Worm (Caenorhabditis elegans) whole organism, late embryonic: ENCODE data around the gene K05F1.6.

Experiments used
- C08G9.2 ChIP-seq: sonication (generic microtip); optimal IDR thresholded peaks from 2 replicates; lab custom pipeline; 2016; ENCODE audit warnings: mild to moderate bottlenecking, missing genetic modification characterization, moderate library complexity, missing compliant biosample characterization
- F13H6.1 ChIP-seq: sonication (generic microtip); optimal IDR thresholded peaks from 2 replicates; lab custom pipeline; 2016; ENCODE audit warnings: missing genetic modification characterization, missing compliant biosample characterization
- K02D7.2 ChIP-seq: sonication (generic microtip); optimal IDR thresholded peaks from 2 replicates; lab custom pipeline; 2017; ENCODE audit warnings: mild to moderate bottlenecking, missing genetic modification characterization, missing compliant biosample characterization
- K09A11.1 ChIP-seq: sonication (generic microtip); optimal IDR thresholded peaks from 2 replicates; lab custom pipeline; 2017; ENCODE audit warnings: antibody characterized with exemption, mild to moderate bottlenecking, missing genetic modification characterization, missing compliant biosample characterization; ENCODE audit not compliant: insufficient read depth
- T23F11.4 ChIP-seq: fragments of 200-800 bp; sonication (Bioruptor generic); optimal IDR thresholded peaks from 2 replicates; lab custom pipeline; 2018; ENCODE audit warnings: mild to moderate bottlenecking, missing genetic modification characterization, missing compliant biosample characterization
- Y22D7AL.16 ChIP-seq: sonication (generic microtip); optimal IDR thresholded peaks from 2 replicates; lab custom pipeline; 2016; ENCODE audit warnings: missing genetic modification characterization, missing compliant biosample characterization
- ahr-1 ChIP-seq: sonication (generic microtip); optimal IDR thresholded peaks from 2 replicates; lab custom pipeline; 2016; ENCODE audit warnings: missing genetic modification characterization, missing compliant biosample characterization
- ama-1 ChIP-seq: fragments of 150-350 bp; optimal IDR thresholded peaks from 2 replicates; lab custom pipeline; 2014
- ceh-18 ChIP-seq: sonication (generic microtip); optimal IDR thresholded peaks from 2 replicates; lab custom pipeline; 2016; ENCODE audit warnings: missing genetic modification characterization, missing compliant biosample characterization
- ceh-19 ChIP-seq: fragments of 200-800 bp; sonication (Bioruptor generic); optimal IDR thresholded peaks from 2 replicates; lab custom pipeline; 2018; ENCODE audit warnings: mild to moderate bottlenecking, missing genetic modification characterization, missing compliant biosample characterization
- ceh-2 ChIP-seq: sonication (generic microtip); optimal IDR thresholded peaks from 2 replicates; lab custom pipeline; 2016; ENCODE audit warnings: missing genotype, missing genetic modification characterization, missing compliant biosample characterization
- ceh-24 ChIP-seq: sonication (generic microtip); optimal IDR thresholded peaks from 2 replicates; lab custom pipeline; 2016; ENCODE audit warnings: mild to moderate bottlenecking, missing genetic modification characterization, missing compliant biosample characterization
- ceh-30 ChIP-seq: fragments of 150-350 bp; optimal IDR thresholded peaks from 2 replicates; lab custom pipeline; 2014; ENCODE audit warnings: missing biosample characterization, missing genetic modification characterization
- ceh-31 ChIP-seq: sonication (generic microtip); optimal IDR thresholded peaks from 2 replicates; lab custom pipeline; 2016; ENCODE audit warnings: missing genetic modification characterization, missing compliant biosample characterization
- ceh-34 ChIP-seq: sonication (generic microtip); optimal IDR thresholded peaks from 2 replicates; lab custom pipeline; 2016; ENCODE audit warnings: mild to moderate bottlenecking, missing genetic modification characterization, missing compliant biosample characterization
- ceh-6 ChIP-seq: fragments of 200-800 bp; sonication (Bioruptor generic); optimal IDR thresholded peaks from 2 replicates; lab custom pipeline; 2018; ENCODE audit warnings: mild to moderate bottlenecking, missing genetic modification characterization, missing compliant biosample characterization
- ceh-9 ChIP-seq: sonication (generic microtip); optimal IDR thresholded peaks from 2 replicates; lab custom pipeline; 2016; ENCODE audit warnings: mild to moderate bottlenecking, missing genetic modification characterization, inconsistent platforms, missing compliant biosample characterization
- dve-1 ChIP-seq: sonication (generic microtip); optimal IDR thresholded peaks from 2 replicates; lab custom pipeline; 2017; ENCODE audit warnings: antibody characterized with exemption, mild to moderate bottlenecking, missing genetic modification characterization, missing compliant biosample characterization
- elt-2 ChIP-seq: sonication (generic microtip); optimal IDR thresholded peaks from 2 replicates; lab custom pipeline; 2016; ENCODE audit warnings: missing genetic modification reagents, missing genetic modification characterization, missing compliant biosample characterization
- ets-4 ChIP-seq: sonication (generic microtip); optimal IDR thresholded peaks from 2 replicates; lab custom pipeline; 2016; ENCODE audit warnings: missing genetic modification characterization, missing compliant biosample characterization
- fax-1 ChIP-seq: sonication (generic microtip); optimal IDR thresholded peaks from 2 replicates; lab custom pipeline; 2016; ENCODE audit warnings: missing genotype, missing genetic modification characterization, missing compliant biosample characterization
- fkh-6 ChIP-seq: sonication (generic microtip); optimal IDR thresholded peaks from 2 replicates; lab custom pipeline; 2016; ENCODE audit warnings: missing genetic modification characterization, missing compliant biosample characterization
- hlh-13 ChIP-seq: fragments of 200-800 bp; sonication (Bioruptor generic); optimal IDR thresholded peaks from 2 replicates; lab custom pipeline; 2018; ENCODE audit warnings: mild to moderate bottlenecking, missing genetic modification characterization, missing compliant biosample characterization
- hlh-15 ChIP-seq: sonication (generic microtip); optimal IDR thresholded peaks from 2 replicates; lab custom pipeline; 2016; ENCODE audit warnings: missing genetic modification characterization, missing compliant biosample characterization
- hlh-30 ChIP-seq: sonication (generic microtip); optimal IDR thresholded peaks from 2 replicates; lab custom pipeline; 2017; ENCODE audit warnings: antibody characterized with exemption, missing genetic modification characterization, missing compliant biosample characterization; ENCODE audit not compliant: insufficient read depth
- hlh-8 ChIP-seq: sonication (generic microtip); optimal IDR thresholded peaks from 2 replicates; lab custom pipeline; 2016; ENCODE audit warnings: missing genotype, missing genetic modification characterization, missing compliant biosample characterization
- lim-6 ChIP-seq: sonication (generic microtip); optimal IDR thresholded peaks from 2 replicates; lab custom pipeline; 2016; ENCODE audit warnings: missing genetic modification characterization, missing compliant biosample characterization
- mec-3 ChIP-seq: sonication (generic microtip); optimal IDR thresholded peaks from 2 replicates; lab custom pipeline; 2016; ENCODE audit warnings: borderline replicate concordance, missing genetic modification characterization, missing compliant biosample characterization
- nhr-11 ChIP-seq: fragments of 150-350 bp; optimal IDR thresholded peaks from 2 replicates; lab custom pipeline; 2014; ENCODE audit warnings: missing biosample characterization, missing genetic modification characterization
- nhr-232 ChIP-seq: sonication (generic microtip); optimal IDR thresholded peaks from 2 replicates; lab custom pipeline; 2016; ENCODE audit warnings: missing genetic modification characterization, missing compliant biosample characterization
- pag-3 ChIP-seq: sonication (generic microtip); optimal IDR thresholded peaks from 2 replicates; lab custom pipeline; 2016; ENCODE audit warnings: missing compliant biosample characterization, missing genetic modification characterization, borderline replicate concordance
- pha-2 ChIP-seq: sonication (generic microtip); optimal IDR thresholded peaks from 2 replicates; lab custom pipeline; 2017; ENCODE audit warnings: mild to moderate bottlenecking, missing genetic modification characterization, missing compliant biosample characterization
- pros-1 ChIP-seq: fragments of 150-350 bp; optimal IDR thresholded peaks from 2 replicates; lab custom pipeline; 2014; ENCODE audit warnings: missing biosample characterization, missing genetic modification reagents, missing genetic modification characterization
- rnt-1 ChIP-seq: sonication (generic microtip); optimal IDR thresholded peaks from 2 replicates; lab custom pipeline; 2016; ENCODE audit warnings: missing genetic modification characterization, missing compliant biosample characterization
- sdc-2 ChIP-seq: sonication (generic microtip); optimal IDR thresholded peaks from 2 replicates; lab custom pipeline; 2016; ENCODE audit warnings: missing genotype, missing genetic modification characterization, missing compliant biosample characterization
- tbx-2 ChIP-seq: sonication (generic microtip); optimal IDR thresholded peaks from 2 replicates; lab custom pipeline; 2016; ENCODE audit warnings: missing genetic modification characterization, missing compliant biosample characterization
- tbx-7 ChIP-seq: sonication (generic microtip); optimal IDR thresholded peaks from 2 replicates; lab custom pipeline; 2016; ENCODE audit warnings: missing genotype, missing genetic modification characterization, missing compliant biosample characterization
- unc-3 ChIP-seq, 2 experiments: fragments of 200-800 bp in 1 of 2; sonication (Bioruptor generic) in 1 of 2; sonication (generic microtip) in 1 of 2; conservative IDR thresholded peaks in 1 of 2; optimal IDR thresholded peaks in 1 of 2; 2 replicates each; pipeline versions ENCODE4 v1.3.6 to Lab custom; 2016 to 2022; ENCODE audit warnings: missing compliant biosample characterization in 2 of 2, missing genetic modification characterization in 2 of 2, missing genetic modification reagents in 1 of 2
- unc-42 ChIP-seq: sonication (generic microtip); optimal IDR thresholded peaks from 2 replicates; lab custom pipeline; 2016; ENCODE audit warnings: missing genotype, missing genetic modification characterization, missing compliant biosample characterization
- unc-55 ChIP-seq: sonication (generic microtip); optimal IDR thresholded peaks from 2 replicates; lab custom pipeline; 2017; ENCODE audit warnings: missing biosample characterization, missing genetic modification reagents, missing genetic modification characterization
- zip-5 ChIP-seq: sonication (generic microtip); optimal IDR thresholded peaks from 2 replicates; lab custom pipeline; 2016; ENCODE audit warnings: missing genetic modification characterization, missing compliant biosample characterization
- ztf-16 ChIP-seq: sonication (generic microtip); optimal IDR thresholded peaks from 2 replicates; lab custom pipeline; 2017; ENCODE audit warnings: missing genetic modification characterization, missing compliant biosample characterization

Gene K05F1.6

ce11 chrII:5829940-5830424, 47.7 kb downstream of the K05F1.6 start, which contains the start of gene col-74:
Gene col-74 (plus strand): TSS chrII:5830374.
- TF ChIP-seq nhr-11: no peak
- TF ChIP-seq unc-42 (tag; lab: Kevin White, UChicago): no peak
- TF ChIP-seq mec-3 (tag; lab: Kevin White, UChicago): no peak
- no peak for TF ChIP-seq K02D7.2
- no peak for TF ChIP-seq nhr-232 (tag; lab: Kevin White, UChicago)

DNA sequence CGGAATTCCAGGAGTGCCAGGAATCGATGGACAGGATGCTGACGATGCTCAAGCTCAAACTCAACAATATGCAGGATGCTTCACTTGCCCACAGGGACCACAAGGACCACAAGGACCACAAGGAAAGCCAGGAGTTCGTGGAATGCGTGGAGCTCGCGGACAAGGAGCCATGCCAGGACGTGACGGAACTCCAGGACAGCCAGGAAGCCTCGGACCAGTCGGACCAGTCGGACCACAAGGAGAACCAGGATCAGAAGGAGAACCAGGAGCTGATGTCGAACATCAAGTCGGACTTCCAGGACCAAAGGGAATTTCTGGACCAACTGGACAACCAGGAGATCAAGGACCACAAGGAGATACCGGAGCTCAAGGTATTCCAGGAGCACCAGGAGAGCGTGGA, 49.1 kb downstream of the K05F1.6 start:
- TF ChIP-seq dve-1 (tag; lab: Kevin White, UChicago) (no peak), ceh-30 (tag; lab: Kevin White, UChicago) (no peak), ceh-9 (tag; lab: Kevin White, UChicago) (no peak), F13H6.1 (tag; lab: Kevin White, UChicago) (no peak), ztf-16 (tag; lab: Kevin White, UChicago) (no peak)

- no peak for TF ChIP-seq ceh-6 (GFP tag; lab: Kevin White, UChicago)
Observed at ce11 chrII:5833136-5833535, 50.8 kb downstream of the K05F1.6 start, which contains the start of gene gtap-1. Gene gtap-1 (minus strand): TSS chrII:5833236.

- TF ChIP-seq unc-55 (no peak), hlh-13 (GFP tag; lab: Kevin White, UChicago) (no peak), rnt-1 (tag; lab: Kevin White, UChicago) (no peak), sdc-2 (no peak), pha-2 (no peak)
Observed at ce11 chrII:5835146-5835545, 52.8 kb downstream of the K05F1.6 start.

ce11 chrII:5836153-5836719, 53.9 kb downstream of the K05F1.6 start, which contains the start of gene fzo-1:
Gene fzo-1 (minus strand): TSS chrII:5836203.
- TF ChIP-seq lim-6 (tag; lab: Kevin White, UChicago) (peak; percentile 86), nhr-232 (tag; lab: Kevin White, UChicago) (no peak), fax-1 (tag; lab: Kevin White, UChicago) (peak; percentile 90), hlh-8 (tag; lab: Kevin White, UChicago) (peak; percentile 92), fkh-6 (tag; lab: Kevin White, UChicago) (peak; percentile 60), ceh-9 (tag; lab: Kevin White, UChicago) (no peak), ceh-6 (GFP tag; lab: Kevin White, UChicago) (no peak), ceh-2 (tag; lab: Kevin White, UChicago) (peak; percentile 97), ceh-30 (tag; lab: Kevin White, UChicago) (no peak), K09A11.1 (tag; lab: Kevin White, UChicago) (no peak), ama-1 (lab: Kevin White, UChicago) (no peak), ceh-24 (tag; lab: Kevin White, UChicago) (peak; percentile 35), ceh-34 (peak; percentile 75), unc-3 (GFP tag; conservative IDR thresholded peaks at IDR 0.05; lab: Robert Waterston, UW) (no peak), unc-3 (tag; optimal IDR thresholded peaks at IDR 0.05; lab: Kevin White, UChicago) (peak; percentile 74), ceh-19 (peak; percentile 39), ceh-31 (peak; percentile 99), unc-42 (tag; lab: Kevin White, UChicago) (peak; percentile 71), ztf-16 (tag; lab: Kevin White, UChicago) (peak; percentile 68), tbx-7 (peak; percentile 97), elt-2 (tag; lab: Kevin White, UChicago) (peak; percentile 97), hlh-15 (tag; lab: Kevin White, UChicago) (peak; percentile 60), C08G9.2 (peak; percentile 90), ahr-1 (tag; lab: Kevin White, UChicago) (peak; percentile 81), pros-1 (tag; lab: Kevin White, UChicago) (no peak), ceh-18 (tag; lab: Kevin White, UChicago) (peak; percentile 28), mec-3 (tag; lab: Kevin White, UChicago) (peak; percentile 40), pag-3 (tag; lab: Kevin White, UChicago) (peak; percentile 75), rnt-1 (tag; lab: Kevin White, UChicago) (peak; percentile 59), ets-4 (tag; lab: Kevin White, UChicago) (peak; percentile 92), tbx-2 (tag; lab: Kevin White, UChicago) (peak; percentile 95), Y22D7AL.16 (no peak), T23F11.4 (GFP tag; lab: Kevin White, UChicago) (no peak), hlh-30 (tag; lab: Kevin White, UChicago) (no peak), sdc-2 (peak; percentile 68), unc-55 (no peak), zip-5 (tag; lab: Kevin White, UChicago) (peak; percentile 96)
